Worm (Caenorhabditis elegans): Measurements from ENCODE around the gene R04B3.1.

DNA sequence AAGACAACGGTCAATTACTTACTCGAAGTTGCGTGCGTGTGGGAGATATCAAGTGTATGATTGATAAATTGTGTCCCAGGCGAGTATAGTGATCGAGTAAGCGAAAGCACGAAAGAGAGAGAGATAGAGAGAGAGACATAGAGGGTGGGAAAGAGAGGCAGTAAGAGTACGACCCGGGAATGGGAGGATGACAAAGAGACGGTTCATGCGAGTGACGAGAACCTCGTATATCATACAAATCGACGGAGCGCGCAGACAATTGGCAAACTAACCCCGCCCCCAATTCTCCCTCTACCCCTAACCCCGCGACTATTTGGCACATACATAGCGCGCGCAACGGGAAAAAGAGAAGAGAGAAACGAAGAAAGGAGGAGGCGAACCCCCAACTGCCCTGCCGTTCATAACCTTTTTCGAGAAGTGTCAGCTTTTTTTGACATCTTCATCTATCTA, 24.7 kb upstream of the R04B3.1 start, which contains the start of gene rabr-1:
- TF ChIP-seq egl-27 (tag; optimal IDR thresholded peaks at IDR 0.05) (no peak), elt-3 (tag; optimal IDR thresholded peaks at IDR 0.05) (no peak)
